Fruit fly (Drosophila melanogaster): Measurements from ENCODE around the gene Mi-2.

Gene Mi-2

DNA sequence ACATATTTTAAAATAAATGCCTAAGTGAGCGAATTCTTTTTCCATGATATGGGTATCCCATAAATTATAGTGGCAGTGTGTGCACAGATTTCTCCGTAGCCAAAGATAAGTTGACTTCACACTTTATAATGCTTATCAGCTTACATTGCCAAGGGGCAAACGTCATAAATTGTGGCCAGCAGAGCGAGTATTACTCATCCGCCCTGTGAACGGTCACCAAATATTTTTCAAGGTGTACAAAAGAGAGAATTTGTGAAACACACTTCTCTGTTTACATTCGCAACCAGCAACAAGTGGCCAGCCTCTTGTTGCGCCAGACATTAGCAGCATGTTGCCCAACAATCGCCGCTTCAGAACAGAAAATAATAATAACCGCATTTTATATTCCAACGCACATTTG, 22.9 kb upstream of the Mi-2 start (continued):
- TF ChIP-seq bowl (GFP tag; IDR thresholded peaks at IDR 0.05) (no peak), pb (GFP tag; optimal IDR thresholded peaks at IDR 0.05) (no peak), ind (GFP tag; optimal IDR thresholded peaks at IDR 0.05) (no peak), Hr51 (GFP tag; optimal IDR thresholded peaks at IDR 0.05) (peak in 1 of 2 experiments; percentile 36), dan (GFP tag; IDR thresholded peaks at IDR 0.05) (no peak), ranshi (GFP tag; IDR thresholded peaks at IDR 0.05) (peak; percentile 37; the same call in 1 of the 2 replicates), onecut (GFP tag; IDR thresholded peaks at IDR 0.05) (peak; percentile 41; the same call in 1 of the 2 replicates), Sry-β (GFP tag; optimal IDR thresholded peaks at IDR 0.05) (no peak), CG15269 (tag; optimal IDR thresholded peaks at IDR 0.05) (peak; percentile 44), Atf3 (GFP tag; optimal IDR thresholded peaks at IDR 0.05) (no peak), CG4424 (GFP tag; optimal IDR thresholded peaks at IDR 0.05) (peak; percentile 36), Mrtf (GFP tag; IDR thresholded peaks at IDR 0.05) (no peak), psq (GFP tag; optimal IDR thresholded peaks at IDR 0.05) (no peak), sob (GFP tag; IDR thresholded peaks at IDR 0.05) (peak; percentile 58; the same call in 1 of the 2 replicates), CG8765 (GFP tag; IDR thresholded peaks at IDR 0.05) (no peak), CG13287 (GFP tag; IDR thresholded peaks at IDR 0.05; ENCODE audit: partially characterized antibody) (no peak), wor (GFP tag; IDR thresholded peaks at IDR 0.05) (no peak), Bdp1 (GFP tag; optimal IDR thresholded peaks at IDR 0.05) (no peak), CG12236 (GFP tag; optimal IDR thresholded peaks at IDR 0.05) (no peak), Doc3 (GFP tag; IDR thresholded peaks at IDR 0.05; ENCODE audit: partially characterized antibody) (no peak), maf-S (GFP tag; optimal IDR thresholded peaks at IDR 0.05) (no peak), ara (GFP tag; IDR thresholded peaks at IDR 0.05) (no peak; the same call in 1 of the 2 replicates), emc (GFP tag; optimal IDR thresholded peaks at IDR 0.05) (no peak), CG2875 (GFP tag; optimal IDR thresholded peaks at IDR 0.05) (peak; percentile 26), CG12769 (tag; optimal IDR thresholded peaks at IDR 0.05) (peak; percentile 12), CG10565 (GFP tag; optimal IDR thresholded peaks at IDR 0.05) (no peak), CG7786 (GFP tag; optimal IDR thresholded peaks at IDR 0.05) (peak; percentile 11), MBD-R2 (GFP tag; IDR thresholded peaks at IDR 0.05) (no peak), gfzf (GFP tag; optimal IDR thresholded peaks at IDR 0.05) (no peak), toy (GFP tag; IDR thresholded peaks at IDR 0.05) (no peak), Max (GFP tag; optimal IDR thresholded peaks at IDR 0.05) (no peak), da (GFP tag; optimal IDR thresholded peaks at IDR 0.05) (no peak), Asciz (GFP tag; optimal IDR thresholded peaks at IDR 0.05) (peak; percentile 56), lmd (GFP tag; IDR thresholded peaks at IDR 0.05) (no peak), CG17385 (GFP tag; optimal IDR thresholded peaks at IDR 0.05) (peak; percentile 53), CG17912 (GFP tag; optimal IDR thresholded peaks at IDR 0.05) (peak; percentile 69), Opbp (GFP tag; IDR thresholded peaks at IDR 0.05; ENCODE audit: partially characterized antibody) (no peak), dysf (GFP tag; IDR thresholded peaks at IDR 0.05) (peak; percentile 44; the same call in 1 of the 3 replicates), gro (GFP tag; optimal IDR thresholded peaks at IDR 0.05) (peak; percentile 39), CHES-1-like (GFP tag; optimal IDR thresholded peaks at IDR 0.05) (peak; percentile 2), dm (GFP tag; optimal IDR thresholded peaks at IDR 0.05) (no peak), CG17359 (tag; optimal IDR thresholded peaks at IDR 0.05) (no peak), CG3838 (GFP tag; optimal IDR thresholded peaks at IDR 0.05) (no peak), CG6765 (GFP tag; optimal IDR thresholded peaks at IDR 0.05) (peak; percentile 3), dpn (GFP tag; optimal IDR thresholded peaks at IDR 0.05) (peak; percentile 21 to 41), Med (GFP tag) (peak; percentile 89), CG4617 (GFP tag; optimal IDR thresholded peaks at IDR 0.05; ENCODE audit: borderline replicate concordance) (no peak), caup (GFP tag; optimal IDR thresholded peaks at IDR 0.05; ENCODE audit: severe bottlenecking) (peak; percentile 68), Jarid2 (GFP tag; optimal IDR thresholded peaks at IDR 0.05) (no peak), NC2β (GFP tag; optimal IDR thresholded peaks at IDR 0.05) (no peak), lab (GFP tag; optimal IDR thresholded peaks at IDR 0.05) (peak; percentile 82)

Data from whole organism, embryonic.